Fruit fly (Drosophila melanogaster): Measurements from ENCODE around the gene Scsalpha1.
A peak's percentile ranks its signal among the peaks of the same experiment; 100 is the strongest.

Scsalpha1 gene

dm6 chr3L:3788790-3789421 lies 25.1 kb upstream of the Scsalpha1 start (continued):
- TF ChIP-seq CG15073 (GFP tag; optimal IDR thresholded peaks at IDR 0.05) (no peak), TFAM (GFP tag; optimal IDR thresholded peaks at IDR 0.05) (no peak), Sry-β (GFP tag; optimal IDR thresholded peaks at IDR 0.05) (no peak), jing (GFP tag; optimal IDR thresholded peaks at IDR 0.05) (no peak), CG16813 (GFP tag; IDR thresholded peaks at IDR 0.05; ENCODE audit: partially characterized antibody) (peak; percentile 52; the same call in 2 of the 3 replicates), aop (GFP tag; IDR thresholded peaks at IDR 0.05) (peak; percentile 77; the same call in 1 of the 2 replicates), ap (GFP tag; IDR thresholded peaks at IDR 0.05) (no peak), CG8290 (GFP tag; optimal IDR thresholded peaks at IDR 0.05) (peak; percentile 51), CG8290 (tag; optimal IDR thresholded peaks at IDR 0.05) (peak in 1 of 2 experiments; percentile 73), MBD-R2 (GFP tag; IDR thresholded peaks at IDR 0.05) (peak; percentile 50), YL-1 (GFP tag; optimal IDR thresholded peaks at IDR 0.05) (peak; percentile 12), CG15514 (GFP tag; optimal IDR thresholded peaks at IDR 0.05) (no peak), Xrp1 (GFP tag; IDR thresholded peaks at IDR 0.05) (peak; percentile 9; the same call in 1 of the 2 replicates), chif (GFP tag; optimal IDR thresholded peaks at IDR 0.05) (no peak), dimm (GFP tag; IDR thresholded peaks at IDR 0.05) (no peak), CG11456 (GFP tag; IDR thresholded peaks at IDR 0.05) (no peak; the same call in 2 of the 3 replicates), CG10366 (GFP tag; IDR thresholded peaks at IDR 0.05) (no peak), CG8924 (tag; optimal IDR thresholded peaks at IDR 0.05) (peak; percentile 66), rib (GFP tag; IDR thresholded peaks at IDR 0.05) (no peak), Dfd (GFP tag; optimal IDR thresholded peaks at IDR 0.05) (no peak), danr (GFP tag; IDR thresholded peaks at IDR 0.05) (no peak), bab2 (GFP tag; optimal IDR thresholded peaks at IDR 0.05) (no peak), CG3995 (GFP tag; optimal IDR thresholded peaks at IDR 0.05) (no peak), ara (GFP tag; IDR thresholded peaks at IDR 0.05) (no peak), CG10565 (GFP tag; optimal IDR thresholded peaks at IDR 0.05) (no peak), CG31388 (GFP tag; optimal IDR thresholded peaks at IDR 0.05) (no peak), CG18476 (GFP tag; optimal IDR thresholded peaks at IDR 0.05) (no peak), CG1647 (GFP tag; optimal IDR thresholded peaks at IDR 0.05) (no peak), CG18599 (GFP tag; optimal IDR thresholded peaks at IDR 0.05) (peak; percentile 37), CG14860 (GFP tag; IDR thresholded peaks at IDR 0.05; ENCODE audit: partially characterized antibody) (peak; percentile 45; the same call in 1 of the 3 replicates), Drgx (GFP tag; IDR thresholded peaks at IDR 0.05) (peak; percentile 17; the same call in 1 of the 2 replicates), HmgZ (tag; optimal IDR thresholded peaks at IDR 0.05) (peak; percentile 35), HLH4C (GFP tag; IDR thresholded peaks at IDR 0.05; ENCODE audit: partially characterized antibody) (peak; percentile 40; the same call in 1 of the 3 replicates), CG8478 (optimal IDR thresholded peaks at IDR 0.05) (no peak), Gsc (GFP tag; IDR thresholded peaks at IDR 0.05) (no peak), cwo (GFP tag; optimal IDR thresholded peaks at IDR 0.05) (peak; percentile 11), Usf (GFP tag; optimal IDR thresholded peaks at IDR 0.05) (no peak), CG5953 (GFP tag; IDR thresholded peaks at IDR 0.05) (no peak), tup (GFP tag; optimal IDR thresholded peaks at IDR 0.05) (no peak), p53 (GFP tag; optimal IDR thresholded peaks at IDR 0.05) (no peak), Oli (tag; optimal IDR thresholded peaks at IDR 0.05) (no peak), CG2129 (GFP tag; IDR thresholded peaks at IDR 0.05; ENCODE audit: partially characterized antibody) (no peak), CG3065 (GFP tag; optimal IDR thresholded peaks at IDR 0.05) (no peak), CG15269 (tag; optimal IDR thresholded peaks at IDR 0.05) (peak; percentile 12), CG9932 (GFP tag; IDR thresholded peaks at IDR 0.05) (no peak), CG7556 (GFP tag; optimal IDR thresholded peaks at IDR 0.05) (peak; percentile 31), eve (GFP tag; optimal IDR thresholded peaks at IDR 0.05) (no peak), tap (tag; optimal IDR thresholded peaks at IDR 0.05) (peak; percentile 27), phol (tag; optimal IDR thresholded peaks at IDR 0.05) (peak; percentile 16), zen (tag; optimal IDR thresholded peaks at IDR 0.05) (no peak), CG9797 (GFP tag; optimal IDR thresholded peaks at IDR 0.05) (no peak)

All from whole organism, embryonic.